Fruit fly (Drosophila melanogaster) whole organism, prepupa: Measurements from ENCODE around the gene pHCl-1.

Experiments
- Blimp-1 ChIP-seq: fragments of 200-800 bp; sonication (Bioruptor generic); optimal IDR thresholded peaks from 3 replicates; lab custom pipeline; 2017; ENCODE audit warnings: missing biosample characterization, missing genetic modification characterization, mild to moderate bottlenecking, moderate library complexity, missing genetic modification reagents
- CG32006 ChIP-seq: fragments of 200-800 bp; sonication (Bioruptor generic); optimal IDR thresholded peaks from 3 replicates; lab custom pipeline; 2017; ENCODE audit warnings: missing biosample characterization, mild to moderate bottlenecking, missing genetic modification characterization
- CG6808 ChIP-seq: fragments of 200-800 bp; sonication (Bioruptor generic); optimal IDR thresholded peaks from 3 replicates; lab custom pipeline; 2017; ENCODE audit warnings: missing biosample characterization, missing genetic modification characterization, mild to moderate bottlenecking, moderate library complexity, missing genetic modification reagents
- CG6854 ChIP-seq: fragments of 200-800 bp; sonication (Bioruptor generic); optimal IDR thresholded peaks from 2 replicates; lab custom pipeline; 2017; ENCODE audit warnings: missing biosample characterization, mild to moderate bottlenecking, missing genetic modification characterization
- CG8319 ChIP-seq: fragments of 200-800 bp; sonication (Bioruptor generic); optimal IDR thresholded peaks from 3 replicates; lab custom pipeline; 2016; ENCODE audit warnings: missing biosample characterization, missing genetic modification characterization
- Eip78C ChIP-seq: fragments of 200-800 bp; sonication (Bioruptor generic); peaks from one replicate; lab custom pipeline; 2016; ENCODE audit warnings: missing biosample characterization, missing genetic modification characterization
- Hr39 ChIP-seq: fragments of 200-800 bp; sonication (Bioruptor generic); optimal IDR thresholded peaks from 2 replicates; lab custom pipeline; 2016; ENCODE audit warnings: missing biosample characterization, missing genetic modification characterization
- Hr4 ChIP-seq: fragments of 200-800 bp; sonication (Bioruptor generic); optimal IDR thresholded peaks from 3 replicates; lab custom pipeline; 2016; ENCODE audit warnings: missing biosample characterization, missing genetic modification characterization
- Lpt ChIP-seq: fragments of 200-800 bp; sonication (Bioruptor generic); optimal IDR thresholded peaks from 3 replicates; lab custom pipeline; 2016; ENCODE audit warnings: missing biosample characterization, missing genetic modification characterization
- Sox102F ChIP-seq: fragments of 200-800 bp; sonication (Bioruptor generic); optimal IDR thresholded peaks from 2 replicates; lab custom pipeline; 2016; ENCODE audit warnings: missing biosample characterization, mild to moderate bottlenecking, missing genetic modification characterization
- achi ChIP-seq: fragments of 200-800 bp; sonication (Bioruptor generic); optimal IDR thresholded peaks from 3 replicates; lab custom pipeline; 2016; ENCODE audit warnings: missing biosample characterization, missing genetic modification characterization
- dsx ChIP-seq: fragments of 200-800 bp; optimal IDR thresholded peaks from 3 replicates; lab custom pipeline; 2019; ENCODE audit warnings: missing biosample characterization, mild to moderate bottlenecking, missing genetic modification characterization, moderate library complexity; ENCODE audit not compliant: poor library complexity, severe bottlenecking
- fd85E ChIP-seq: fragments of 200-800 bp; sonication (Bioruptor generic); optimal IDR thresholded peaks from 3 replicates; lab custom pipeline; 2016; ENCODE audit warnings: missing biosample characterization, missing genetic modification characterization
- fkh ChIP-seq: fragments of 200-800 bp; sonication (Bioruptor generic); optimal IDR thresholded peaks from 3 replicates; lab custom pipeline; 2017; ENCODE audit warnings: missing biosample characterization, mild to moderate bottlenecking, missing genetic modification characterization, moderate library complexity

dm6 chr3L:15843962-15844361 lies 54.9 kb downstream of the pHCl-1 start, which contains the start of gene meru:
- TF ChIP-seq Blimp-1 (GFP tag; lab: Kevin White, UChicago) (no peak), dsx (GFP tag; lab: Kevin White, UChicago) (no peak), CG6854 (GFP tag; lab: Kevin White, UChicago) (no peak), Hr4 (GFP tag; lab: Kevin White, UChicago) (no peak), Eip78C (no peak), fd85E (GFP tag; lab: Kevin White, UChicago) (no peak), Hr39 (GFP tag; lab: Kevin White, UChicago) (no peak), Sox102F (no peak), CG8319 (GFP tag; lab: Kevin White, UChicago) (no peak), achi (GFP tag; lab: Kevin White, UChicago) (no peak), Lpt (GFP tag; lab: Kevin White, UChicago) (no peak), CG32006 (GFP tag; lab: Kevin White, UChicago) (no peak), CG6808 (GFP tag; lab: Kevin White, UChicago) (no peak), fkh (no peak)
